Worm (Caenorhabditis elegans) whole organism, young adult: ENCODE measurements around the gene tebp-1.

ENCODE experiments used
- B0261.1 ChIP-seq: sonication (generic microtip); optimal IDR thresholded peaks from 2 replicates; lab custom pipeline; 2016; ENCODE audit warnings: mild to moderate bottlenecking, missing genetic modification characterization, moderate library complexity, missing compliant biosample characterization
- D2030.7 ChIP-seq: fragments of 200-800 bp; sonication (Bioruptor generic); IDR thresholded peaks from 2 replicates; pipeline ENCODE4 v1.3.6; 2022; ENCODE audit warnings: missing genetic modification reagents, missing genetic modification characterization, missing compliant biosample characterization
- F23B12.7 ChIP-seq: sonication (generic microtip); optimal IDR thresholded peaks from 2 replicates; lab custom pipeline; 2017; ENCODE audit warnings: missing genetic modification characterization, mild to moderate bottlenecking, missing compliant biosample characterization, antibody characterized with exemption, moderate library complexity; ENCODE audit not compliant: insufficient read depth
- F33H1.4 ChIP-seq: fragments of 200-800 bp; sonication (Bioruptor generic); IDR thresholded peaks from 2 replicates; pipeline ENCODE4 v1.3.6; 2022; ENCODE audit warnings: missing genetic modification reagents, missing genetic modification characterization, missing compliant biosample characterization
- F49E8.2 ChIP-seq: sonication (generic microtip); optimal IDR thresholded peaks from 3 replicates; lab custom pipeline; 2017; ENCODE audit warnings: missing genetic modification characterization, mild to moderate bottlenecking, missing compliant biosample characterization, antibody characterized with exemption, moderate library complexity; ENCODE audit not compliant: insufficient read depth
- F52B5.7 ChIP-seq: sonication (generic microtip); optimal IDR thresholded peaks from 2 replicates; lab custom pipeline; 2016; ENCODE audit warnings: mild to moderate bottlenecking, missing genetic modification characterization, missing compliant biosample characterization
- F55B11.4 ChIP-seq: sonication (generic microtip); optimal IDR thresholded peaks from 2 replicates; lab custom pipeline; 2016; ENCODE audit warnings: missing compliant biosample characterization, missing genetic modification characterization, borderline replicate concordance; ENCODE audit not compliant: insufficient read depth
- F57A8.1 ChIP-seq: fragments of 200-800 bp; sonication (Bioruptor generic); optimal IDR thresholded peaks from 2 replicates; lab custom pipeline; 2018; ENCODE audit warnings: mild to moderate bottlenecking, missing genetic modification characterization, moderate library complexity, missing compliant biosample characterization
- F57C9.4 ChIP-seq: sonication (generic microtip); optimal IDR thresholded peaks from 2 replicates; lab custom pipeline; 2017; ENCODE audit warnings: mild to moderate bottlenecking, missing genetic modification characterization, missing compliant biosample characterization
- K12H6.12 ChIP-seq: fragments of 200-800 bp; sonication (Bioruptor generic); optimal IDR thresholded peaks from 2 replicates; lab custom pipeline; 2018; ENCODE audit warnings: mild to moderate bottlenecking, missing genetic modification characterization, missing compliant biosample characterization
- T07F8.4 ChIP-seq: sonication (generic microtip); optimal IDR thresholded peaks from 2 replicates; lab custom pipeline; 2016; ENCODE audit warnings: mild to moderate bottlenecking, missing genetic modification characterization, moderate library complexity, missing compliant biosample characterization
- Y79H2A.3 ChIP-seq: fragments of 200-800 bp; sonication (Bioruptor generic); conservative IDR thresholded peaks from 2 replicates; pipeline ENCODE4 v1.3.6; 2022; ENCODE audit warnings: missing genetic modification reagents, missing genetic modification characterization, missing compliant biosample characterization
- atf-7 ChIP-seq: sonication (generic microtip); optimal IDR thresholded peaks from 2 replicates; lab custom pipeline; 2017; ENCODE audit warnings: mild to moderate bottlenecking, missing genetic modification characterization, missing compliant biosample characterization
- ceh-58 ChIP-seq: fragments of 200-800 bp; sonication (Bioruptor generic); IDR thresholded peaks from 2 replicates; pipeline ENCODE4 v1.3.6; 2022; ENCODE audit warnings: missing genetic modification characterization, missing compliant biosample characterization
- ceh-91 ChIP-seq: fragments of 200-800 bp; sonication (Bioruptor generic); IDR thresholded peaks from 2 replicates; pipeline ENCODE4 v1.3.6; 2022; ENCODE audit warnings: missing genetic modification reagents, missing genetic modification characterization, missing compliant biosample characterization
- dox-1 ChIP-seq: fragments of 200-800 bp; sonication (Bioruptor generic); IDR thresholded peaks from 2 replicates; pipeline ENCODE4 v1.3.6; 2022; ENCODE audit warnings: missing genetic modification reagents, missing genetic modification characterization, missing compliant biosample characterization
- egl-18 ChIP-seq: fragments of 200-800 bp; sonication (Bioruptor generic); IDR thresholded peaks from 2 replicates; pipeline ENCODE4 v1.3.6; 2022; ENCODE audit warnings: missing genetic modification reagents, missing genetic modification characterization, missing compliant biosample characterization
- ets-4 ChIP-seq: fragments of 200-800 bp; sonication (Bioruptor generic); optimal IDR thresholded peaks from 2 replicates; lab custom pipeline; 2018; ENCODE audit warnings: mild to moderate bottlenecking, missing genetic modification characterization, missing compliant biosample characterization
- him-1 ChIP-seq: sonication (generic microtip); optimal IDR thresholded peaks from 2 replicates; lab custom pipeline; 2016; ENCODE audit warnings: missing genotype, missing genetic modification reagents, missing genetic modification characterization, missing compliant biosample characterization
- hlh-26 ChIP-seq: fragments of 200-800 bp; sonication (Bioruptor generic); conservative IDR thresholded peaks from 2 replicates; pipeline ENCODE4 v1.3.6; 2022; ENCODE audit warnings: missing genetic modification reagents, missing genetic modification characterization, missing compliant biosample characterization
- hmg-20 ChIP-seq: fragments of 200-800 bp; sonication (Bioruptor generic); IDR thresholded peaks from 2 replicates; pipeline ENCODE4 v1.3.6; 2022; ENCODE audit warnings: missing genetic modification reagents, missing genetic modification characterization, missing compliant biosample characterization
- lir-1 ChIP-seq: fragments of 200-800 bp; sonication (Bioruptor generic); conservative IDR thresholded peaks from 2 replicates; pipeline ENCODE4 v1.3.6; 2022; ENCODE audit warnings: missing genetic modification reagents, missing genetic modification characterization, missing compliant biosample characterization
- mcd-1 ChIP-seq: fragments of 200-800 bp; sonication (Bioruptor generic); IDR thresholded peaks from 2 replicates; pipeline ENCODE4 v1.3.6; 2022; ENCODE audit warnings: missing genetic modification reagents, missing genetic modification characterization, missing compliant biosample characterization
- mel-28 ChIP-seq: sonication (generic microtip); optimal IDR thresholded peaks from 2 replicates; lab custom pipeline; 2016; ENCODE audit warnings: borderline replicate concordance, mild to moderate bottlenecking, missing genetic modification characterization, missing compliant biosample characterization
- mes-4 ChIP-seq: sonication (generic microtip); optimal IDR thresholded peaks from 2 replicates; lab custom pipeline; 2016; ENCODE audit warnings: missing genotype, missing genetic modification characterization, missing compliant biosample characterization
- mxl-1 ChIP-seq: sonication (generic microtip); optimal IDR thresholded peaks from 2 replicates; lab custom pipeline; 2016; ENCODE audit warnings: missing genetic modification characterization, missing compliant biosample characterization
- nfya-2 ChIP-seq: fragments of 200-800 bp; sonication (Bioruptor generic); IDR thresholded peaks from 2 replicates; pipeline ENCODE4 v1.3.6; 2022; ENCODE audit warnings: missing genetic modification reagents, missing genetic modification characterization, missing compliant biosample characterization
- nfyb-1 ChIP-seq: fragments of 200-800 bp; sonication (Bioruptor generic); IDR thresholded peaks from 2 replicates; pipeline ENCODE4 v1.3.6; 2022; ENCODE audit warnings: missing genetic modification reagents, missing genetic modification characterization, missing compliant biosample characterization
- nhr-80 ChIP-seq: sonication (generic microtip); optimal IDR thresholded peaks from 2 replicates; lab custom pipeline; 2016; ENCODE audit warnings: missing genetic modification characterization, missing compliant biosample characterization
- nhr-90 ChIP-seq: sonication (generic microtip); optimal IDR thresholded peaks from 2 replicates; lab custom pipeline; 2016; ENCODE audit warnings: missing genotype, mild to moderate bottlenecking, missing genetic modification characterization, missing compliant biosample characterization
- rec-8 ChIP-seq, 2 experiments: sonication (generic microtip); optimal IDR thresholded peaks; 2 replicates each; lab custom pipeline; 2016; ENCODE audit warnings: mild to moderate bottlenecking in 2 of 2, missing genetic modification characterization in 2 of 2, missing genetic modification reagents in 2 of 2, missing genotype in 2 of 2, missing biosample characterization in 1 of 2, missing compliant biosample characterization in 1 of 2, moderate library complexity in 1 of 2
- repo-1 ChIP-seq: sonication (generic microtip); optimal IDR thresholded peaks from 2 replicates; lab custom pipeline; 2017; ENCODE audit warnings: mild to moderate bottlenecking, missing genetic modification characterization, missing compliant biosample characterization
- sea-2 ChIP-seq: fragments of 200-800 bp; sonication (Bioruptor generic); IDR thresholded peaks from 2 replicates; pipeline ENCODE4 v1.3.6; 2022; ENCODE audit warnings: missing genetic modification characterization, missing compliant biosample characterization
- snpc-4 ChIP-seq, 5 experiments: fragments of 150-350 bp in 1 of 5; sonication (generic microtip) in 4 of 5; optimal IDR thresholded peaks; 2 replicates each; lab custom pipeline; 2014 to 2018; ENCODE audit warnings: missing genetic modification characterization in 5 of 5, missing biosample characterization in 3 of 5, antibody characterized with exemption in 2 of 5, mild to moderate bottlenecking in 2 of 5, missing compliant biosample characterization in 2 of 5, missing genotype in 2 of 5, moderate library complexity in 2 of 5, missing genetic modification reagents in 1 of 5
- tbp1 ChIP-seq: fragments of 200-800 bp; sonication (Bioruptor generic); optimal IDR thresholded peaks from 2 replicates; lab custom pipeline; 2018; ENCODE audit warnings: mild to moderate bottlenecking, missing genetic modification characterization, missing compliant biosample characterization
- unc-130 ChIP-seq: sonication (generic microtip); optimal IDR thresholded peaks from 2 replicates; lab custom pipeline; 2016; ENCODE audit warnings: missing genetic modification reagents, missing genetic modification characterization, missing compliant biosample characterization
- unc-62 ChIP-seq: fragments of 150-350 bp; optimal IDR thresholded peaks from 2 replicates; lab custom pipeline; 2014; ENCODE audit warnings: missing biosample characterization, missing genetic modification reagents, missing genetic modification characterization
- xnd-1 ChIP-seq: sonication (generic microtip); optimal IDR thresholded peaks from 2 replicates; lab custom pipeline; 2016; ENCODE audit warnings: missing genotype, missing genetic modification reagents, missing genetic modification characterization, missing compliant biosample characterization
- zfh-2 ChIP-seq: fragments of 200-800 bp; sonication (Bioruptor generic); conservative IDR thresholded peaks from 2 replicates; pipeline ENCODE4 v1.3.6; 2022; ENCODE audit warnings: missing genetic modification reagents, missing genetic modification characterization, missing compliant biosample characterization
- ztf-18 ChIP-seq: sonication (generic microtip); optimal IDR thresholded peaks from 2 replicates; lab custom pipeline; 2016; ENCODE audit warnings: missing genotype, mild to moderate bottlenecking, missing genetic modification characterization, missing compliant biosample characterization
- ztf-22 ChIP-seq: fragments of 200-800 bp; sonication (Bioruptor generic); optimal IDR thresholded peaks from 2 replicates; lab custom pipeline; 2018; ENCODE audit warnings: mild to moderate bottlenecking, missing genetic modification characterization, moderate library complexity, missing compliant biosample characterization
- ztf-28 ChIP-seq: fragments of 200-800 bp; sonication (Bioruptor generic); IDR thresholded peaks from 2 replicates; pipeline ENCODE4 v1.3.6; 2022; ENCODE audit warnings: missing genetic modification reagents, missing genetic modification characterization, missing compliant biosample characterization
- ztf-3 ChIP-seq: fragments of 200-800 bp; sonication (Bioruptor generic); optimal IDR thresholded peaks from 2 replicates; lab custom pipeline; 2018; ENCODE audit warnings: mild to moderate bottlenecking, missing genetic modification characterization, missing compliant biosample characterization
- ztf-6 ChIP-seq: fragments of 200-800 bp; sonication (Bioruptor generic); IDR thresholded peaks from 2 replicates; pipeline ENCODE4 v1.3.6; 2022; ENCODE audit warnings: missing genetic modification reagents, missing genetic modification characterization, missing compliant biosample characterization

The tebp-1 gene

ce11 chrII:14365182-14365751 lies 3.4 kb downstream of the tebp-1 start, which contains the start of gene imb-2 (continued):
- TF ChIP-seq hmg-20 (no peak), ceh-58 (GFP tag; lab: Robert Waterston, UW) (no peak), F33H1.4 (GFP tag; lab: Robert Waterston, UW) (peak; percentile 86), K12H6.12 (peak; percentile 60), F57C9.4 (no peak), hlh-26 (GFP tag; lab: Robert Waterston, UW) (no peak), ztf-6 (GFP tag; lab: Robert Waterston, UW) (no peak), F57A8.1 (GFP tag; lab: Kevin White, UChicago) (no peak), mes-4 (tag; lab: Kevin White, UChicago) (no peak), mcd-1 (GFP tag; lab: Robert Waterston, UW) (peak; percentile 60), sea-2 (GFP tag; lab: Robert Waterston, UW) (no peak), egl-18 (no peak), tbp1 (GFP tag; lab: Kevin White, UChicago) (peak; percentile 9), ztf-18 (tag; lab: Kevin White, UChicago) (peak; percentile 89), snpc-4 (GFP tag; optimal IDR thresholded peaks at IDR 0.05; lab: Kevin White, UChicago) (no peak), snpc-4 (tag; optimal IDR thresholded peaks at IDR 0.05; lab: Kevin White, UChicago) (peak in 2 of 4 experiments; percentile 20 to 38), him-1 (tag; lab: Kevin White, UChicago) (peak; percentile 3), nhr-90 (no peak), nhr-80 (peak; percentile 44), mxl-1 (no peak)
- TF ChIP-seq, all 124 proteins: peak for 33

ce11 chrII:14374594-14374993 lies 12.8 kb downstream of the tebp-1 start:
- no peak for TF ChIP-seq ztf-28
- no peak for TF ChIP-seq B0261.1
- TF ChIP-seq Y79H2A.3, result no peak
- no peak for TF ChIP-seq F49E8.2 (tag; lab: Kevin White, UChicago)

- no peak for TF ChIP-seq ztf-3 (GFP tag; lab: Kevin White, UChicago)
- TF ChIP-seq repo-1, result no peak
- TF ChIP-seq T07F8.4 (tag; lab: Kevin White, UChicago), result no peak
- TF ChIP-seq lir-1 (GFP tag; lab: Robert Waterston, UW), result no peak
- no peak for TF ChIP-seq D2030.7 (GFP tag; lab: Robert Waterston, UW)
- TF ChIP-seq F23B12.7, result no peak
- no peak for TF ChIP-seq zfh-2 (GFP tag; lab: Robert Waterston, UW)
- no peak for TF ChIP-seq xnd-1 (tag; lab: Kevin White, UChicago)
- TF ChIP-seq nfya-2 (GFP tag; lab: Robert Waterston, UW), result no peak
- TF ChIP-seq rec-8 (tag; optimal IDR thresholded peaks at IDR 0.05; lab: Kevin White, UChicago), result no peak
- TF ChIP-seq B0261.1, result no peak
These were observed 16.0 kb downstream of the tebp-1 start, which contains the start of gene acr-20 for ce11 chrII:14377796-14378195. acr-20 (minus strand) TSS chrII:14377896.

- TF ChIP-seq unc-62 (GFP tag; lab: Kevin White, UChicago) (no peak), dox-1 (GFP tag; lab: Robert Waterston, UW) (no peak), unc-130 (GFP tag; lab: Kevin White, UChicago) (no peak), F49E8.2 (tag; lab: Kevin White, UChicago) (no peak), F52B5.7 (tag; lab: Kevin White, UChicago) (no peak), ets-4 (GFP tag; lab: Kevin White, UChicago) (no peak), F23B12.7 (no peak), atf-7 (tag; lab: Kevin White, UChicago) (no peak), mel-28 (tag; lab: Kevin White, UChicago) (no peak), xnd-1 (tag; lab: Kevin White, UChicago) (no peak), ztf-22 (no peak), F55B11.4 (tag; lab: Kevin White, UChicago) (no peak), mes-4 (tag; lab: Kevin White, UChicago) (no peak), ceh-91 (GFP tag; lab: Robert Waterston, UW) (no peak), nfyb-1 (GFP tag; lab: Robert Waterston, UW) (no peak), hmg-20 (no peak)
These were observed 19.0 kb downstream of the tebp-1 start for ce11 chrII:14380778-14381177.
